Worm (Caenorhabditis elegans): ENCODE measurements around the gene Y57G11C.8.

Gene Y57G11C.8

DNA sequence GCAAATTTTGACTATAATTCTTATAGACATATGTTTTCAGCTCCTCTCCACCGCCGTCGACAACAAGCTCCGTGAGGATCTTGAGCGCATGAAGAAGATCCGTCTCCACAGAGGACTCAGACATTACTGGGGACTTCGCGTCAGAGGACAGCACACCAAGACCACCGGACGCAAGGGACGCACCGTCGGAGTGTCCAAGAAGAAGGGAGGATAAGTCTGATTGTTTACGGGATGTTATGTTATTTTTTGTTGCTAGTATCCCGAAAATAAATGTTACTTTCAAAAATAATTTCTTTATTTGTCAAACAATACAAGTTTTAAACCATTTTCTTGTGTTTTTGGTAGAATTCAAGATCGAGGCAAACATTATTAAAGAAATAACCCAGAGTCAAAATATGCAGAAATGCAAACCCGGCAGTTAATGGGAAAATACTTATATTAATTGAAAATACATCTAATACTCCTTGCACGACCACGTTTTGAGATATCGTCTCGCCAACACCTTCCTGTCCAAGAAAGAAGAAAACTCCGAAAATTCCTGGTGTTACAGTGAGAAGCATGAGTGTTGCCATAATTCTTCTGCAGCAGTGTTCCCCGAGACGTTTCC is 44.6 kb downstream of the Y57G11C.8 start:
- TF ChIP-seq eyg-1 (tag; optimal IDR thresholded peaks at IDR 0.05) (no peak), K09A11.1 (tag; optimal IDR thresholded peaks at IDR 0.05; ENCODE audit: insufficient read depth) (no peak), nhr-11 (tag; optimal IDR thresholded peaks at IDR 0.05) (no peak), madf-2 (tag; optimal IDR thresholded peaks at IDR 0.05) (no peak), ceh-30 (tag; optimal IDR thresholded peaks at IDR 0.05) (no peak), npax-4 (tag; optimal IDR thresholded peaks at IDR 0.05) (no peak), elt-2 (tag; optimal IDR thresholded peaks at IDR 0.05) (no peak), nhr-232 (tag; optimal IDR thresholded peaks at IDR 0.05) (no peak), unc-42 (tag; optimal IDR thresholded peaks at IDR 0.05) (no peak), ceh-2 (tag; optimal IDR thresholded peaks at IDR 0.05) (no peak)

DNA sequence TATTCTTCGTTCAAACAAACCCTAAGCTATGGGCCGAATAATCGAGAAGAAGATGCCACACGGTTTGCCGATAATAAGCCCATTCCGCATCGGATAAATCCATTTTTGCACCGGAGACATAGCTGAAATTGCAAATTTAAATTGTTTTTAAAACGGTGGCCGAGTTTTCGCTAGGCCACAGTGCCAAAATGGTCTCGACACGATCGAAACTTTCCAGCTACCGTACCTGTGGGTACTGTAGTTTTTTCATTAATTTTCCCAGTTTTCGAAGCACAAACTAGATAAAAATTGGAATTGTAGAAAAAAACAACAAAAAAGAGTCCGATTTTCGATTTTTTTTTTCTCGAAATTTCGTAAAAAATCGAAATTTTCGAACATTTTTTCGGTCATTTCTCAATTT is 46.6 kb downstream of the Y57G11C.8 start:
- TF ChIP-seq tbx-7 (tag; optimal IDR thresholded peaks at IDR 0.05) (no peak), ttx-3 (tag; optimal IDR thresholded peaks at IDR 0.05) (no peak), npax-4 (tag; optimal IDR thresholded peaks at IDR 0.05) (no peak), ceh-22 (tag; optimal IDR thresholded peaks at IDR 0.05) (no peak), fax-1 (tag; optimal IDR thresholded peaks at IDR 0.05) (no peak), zip-5 (tag; optimal IDR thresholded peaks at IDR 0.05) (no peak), eyg-1 (tag; optimal IDR thresholded peaks at IDR 0.05) (no peak), pha-2 (tag; optimal IDR thresholded peaks at IDR 0.05) (no peak), hlh-30 (tag; optimal IDR thresholded peaks at IDR 0.05; ENCODE audit: insufficient read depth) (no peak), elt-2 (tag; optimal IDR thresholded peaks at IDR 0.05) (no peak), madf-2 (tag; optimal IDR thresholded peaks at IDR 0.05) (no peak), syd-9 (tag; optimal IDR thresholded peaks at IDR 0.05) (no peak), hlh-13 (GFP tag; optimal IDR thresholded peaks at IDR 0.05) (no peak), odd-2 (tag; optimal IDR thresholded peaks at IDR 0.05) (no peak)

DNA sequence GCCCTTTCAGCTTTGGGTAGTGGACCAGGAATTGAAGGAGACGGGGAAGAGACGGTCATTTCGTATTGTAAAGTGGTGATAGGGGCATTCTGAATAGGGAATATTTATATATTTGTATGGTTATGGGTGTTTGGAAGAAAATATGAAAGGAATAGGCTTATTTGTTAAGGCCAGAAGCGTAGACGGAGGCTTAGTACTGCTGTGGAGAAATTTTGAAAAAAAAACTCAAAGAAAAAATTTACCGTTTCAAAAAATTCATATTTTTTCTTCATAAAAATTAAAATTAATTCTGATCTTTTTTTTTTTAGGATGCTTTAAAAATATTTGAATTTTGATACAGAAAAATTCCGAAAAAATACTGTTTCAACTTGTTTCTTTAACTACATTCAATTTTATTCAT is 47.4 kb downstream of the Y57G11C.8 start, which contains the start of gene hhat-2:
Gene hhat-2, minus strand, starts transcription at position 101 of the 400 bp plus-strand sequence.
- TF ChIP-seq hlh-30 (tag; optimal IDR thresholded peaks at IDR 0.05; ENCODE audit: insufficient read depth), result no peak
- TF ChIP-seq C08G9.2 (tag; optimal IDR thresholded peaks at IDR 0.05), result no peak
